Fruit fly (Drosophila melanogaster): ENCODE results near the gene CG7992.

CG7992 gene

DNA sequence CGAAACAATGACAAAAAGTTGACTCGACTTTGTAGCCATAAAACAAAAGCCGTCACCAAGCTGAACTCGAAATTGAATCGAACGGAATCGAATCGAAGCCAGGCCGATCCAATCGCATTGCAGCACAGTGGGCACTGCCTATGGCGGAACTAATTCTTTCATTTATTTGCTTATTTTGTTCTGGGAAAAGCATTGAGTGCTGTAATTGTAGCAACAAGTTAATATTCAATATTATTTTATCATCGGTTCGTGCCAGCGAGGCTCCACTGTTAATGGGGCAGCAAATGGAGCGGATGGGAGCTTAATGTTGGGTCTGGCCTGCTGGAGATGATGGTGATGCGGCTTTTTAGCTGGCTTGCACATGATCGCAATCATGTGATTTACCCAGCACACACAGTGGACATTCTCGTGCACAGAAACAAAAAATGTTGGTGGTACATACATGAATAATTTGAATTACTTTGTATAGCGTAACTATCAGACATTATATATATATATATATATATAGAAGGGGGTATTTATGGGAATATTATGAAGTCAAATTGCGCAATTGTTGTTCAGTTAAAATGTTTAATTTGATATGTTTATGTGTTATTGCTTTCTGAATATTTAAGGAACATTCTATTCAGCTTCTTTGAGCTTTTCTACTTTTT lies 42.4 kb upstream of the CG7992 start (continued):
- TF ChIP-seq Dbx (GFP tag; IDR thresholded peaks at IDR 0.05) (peak; percentile 67; the same call in 2 of the 3 replicates), CG7271 (tag; optimal IDR thresholded peaks at IDR 0.05) (peak; percentile 25), Xrp1 (GFP tag; IDR thresholded peaks at IDR 0.05) (peak; percentile 92), CG11398 (GFP tag; optimal IDR thresholded peaks at IDR 0.05) (peak; percentile 63), mld (GFP tag; IDR thresholded peaks at IDR 0.05; ENCODE audit: partially characterized antibody) (no peak), corto (GFP tag; optimal IDR thresholded peaks at IDR 0.05) (peak; percentile 95), peb (GFP tag; IDR thresholded peaks at IDR 0.05) (peak; percentile 90), zen (tag; optimal IDR thresholded peaks at IDR 0.05) (peak; percentile 63), tgo (GFP tag; IDR thresholded peaks at IDR 0.05) (peak; percentile 90), CG12071 (GFP tag; optimal IDR thresholded peaks at IDR 0.05) (peak; percentile 92), unpg (GFP tag; optimal IDR thresholded peaks at IDR 0.05) (peak; percentile 91), NFAT (GFP tag; IDR thresholded peaks at IDR 0.05) (peak; percentile 79), CG3065 (GFP tag; optimal IDR thresholded peaks at IDR 0.05) (peak; percentile 45), CG12391 (tag; optimal IDR thresholded peaks at IDR 0.05) (peak; percentile 83), sqz (GFP tag; optimal IDR thresholded peaks at IDR 0.05) (peak; percentile 81), inv (GFP tag; IDR thresholded peaks at IDR 0.05; ENCODE audit: partially characterized antibody) (no peak), Doc2 (GFP tag; IDR thresholded peaks at IDR 0.05) (peak; percentile 65; the same call in 1 of the 2 replicates), CG4404 (GFP tag; IDR thresholded peaks at IDR 0.05) (peak; percentile 59), Max (GFP tag; optimal IDR thresholded peaks at IDR 0.05) (peak; percentile 77), pnt (GFP tag; optimal IDR thresholded peaks at IDR 0.05) (peak; percentile 89), zen2 (GFP tag; IDR thresholded peaks at IDR 0.05; ENCODE audit: partially characterized antibody) (no peak), esg (GFP tag; conservative IDR thresholded peaks at IDR 0.05) (peak; percentile 91), Opbp (GFP tag; IDR thresholded peaks at IDR 0.05; ENCODE audit: partially characterized antibody) (no peak), dimm (GFP tag; IDR thresholded peaks at IDR 0.05) (peak; percentile 81), sob (GFP tag; IDR thresholded peaks at IDR 0.05) (peak; percentile 88), CG32532 (GFP tag; IDR thresholded peaks at IDR 0.05) (peak; percentile 83), sug (tag; optimal IDR thresholded peaks at IDR 0.05) (peak; percentile 72), Mes4 (GFP tag; optimal IDR thresholded peaks at IDR 0.05) (peak; percentile 90), CG16813 (GFP tag; IDR thresholded peaks at IDR 0.05; ENCODE audit: partially characterized antibody) (no peak), ATbp (GFP tag; optimal IDR thresholded peaks at IDR 0.05) (peak; percentile 90), scrt (GFP tag; optimal IDR thresholded peaks at IDR 0.05) (peak; percentile 71), abd-A (tag; optimal IDR thresholded peaks at IDR 0.05) (no peak), CG3847 (GFP tag; IDR thresholded peaks at IDR 0.05) (peak; percentile 80), CG13296 (GFP tag; optimal IDR thresholded peaks at IDR 0.05) (peak; percentile 85), CG10979 (tag; optimal IDR thresholded peaks at IDR 0.05) (peak; percentile 84), tx (GFP tag; optimal IDR thresholded peaks at IDR 0.05) (peak; percentile 80), Gsc (GFP tag; IDR thresholded peaks at IDR 0.05) (peak; percentile 84), CG14710 (tag; optimal IDR thresholded peaks at IDR 0.05) (peak; percentile 73), da (GFP tag; optimal IDR thresholded peaks at IDR 0.05) (peak; percentile 34), luna (GFP tag; optimal IDR thresholded peaks at IDR 0.05) (no peak), CG7963 (GFP tag; IDR thresholded peaks at IDR 0.05; ENCODE audit: partially characterized antibody) (no peak), wek (GFP tag; optimal IDR thresholded peaks at IDR 0.05) (peak; percentile 82), Ada2b (GFP tag; IDR thresholded peaks at IDR 0.05) (peak; percentile 94), Med (GFP tag) (peak; percentile 98), CoRest (tag; optimal IDR thresholded peaks at IDR 0.05) (peak; percentile 87), her (GFP tag; optimal IDR thresholded peaks at IDR 0.05) (peak; percentile 71), C15 (GFP tag; IDR thresholded peaks at IDR 0.05) (0 out of 3 replicates have a peak, but pooled peaks have one; percentile 58), onecut (GFP tag; IDR thresholded peaks at IDR 0.05) (peak; percentile 90), pan (optimal IDR thresholded peaks at IDR 0.05) (no peak), pan (GFP tag; optimal IDR thresholded peaks at IDR 0.05 in 1 of 2, IDR thresholded peaks at IDR 0.05 in 1 of 2) (peak in 1 of 2 experiments; percentile 95)
